Fruit fly (Drosophila melanogaster) whole organism, embryonic: Measurements from ENCODE around the gene CG2021.

Source experiments
- Atf3 ChIP-seq: fragments of 200-800 bp; sonication (Bioruptor generic); optimal IDR thresholded peaks from 3 replicates; lab custom pipeline; 2016; ENCODE audit warnings: missing biosample characterization, missing genetic modification characterization
- C15 ChIP-seq: fragments of 200-800 bp; sonication (Bioruptor generic); IDR thresholded peaks from 3 replicates; pipeline ENCODE4 v1.3.6; 2022; ENCODE audit warnings: missing biosample characterization, missing genetic modification characterization
- CG12104 ChIP-seq: fragments of 200-800 bp; sonication (Bioruptor generic); optimal IDR thresholded peaks from 3 replicates; lab custom pipeline; 2016; ENCODE audit warnings: missing biosample characterization, missing genetic modification characterization
- CG12391 ChIP-seq: fragments of 200-800 bp; sonication (Bioruptor generic); optimal IDR thresholded peaks from 3 replicates; lab custom pipeline; 2018; ENCODE audit warnings: missing biosample characterization, mild to moderate bottlenecking, missing genetic modification characterization, moderate library complexity
- CG12659 ChIP-seq: fragments of 200-800 bp; sonication (Bioruptor generic); optimal IDR thresholded peaks from 3 replicates; lab custom pipeline; 2017; ENCODE audit warnings: mild to moderate bottlenecking, missing biosample characterization, missing genetic modification reagents, missing genetic modification characterization
- CG15514 ChIP-seq: fragments of 200-800 bp; sonication (Bioruptor generic); optimal IDR thresholded peaks from 3 replicates; lab custom pipeline; 2017; ENCODE audit warnings: missing biosample characterization, missing genetic modification characterization, mild to moderate bottlenecking, moderate library complexity, missing genetic modification reagents
- CG16779 ChIP-seq: fragments of 200-800 bp; sonication (Bioruptor generic); IDR thresholded peaks from 2 replicates; pipeline ENCODE4 v1.3.6; 2022; ENCODE audit warnings: missing biosample characterization, missing genetic modification characterization
- CG17612 ChIP-seq: fragments of 200-800 bp; sonication (Bioruptor generic); IDR thresholded peaks from 2 replicates; pipeline ENCODE4 v1.3.6; 2022; ENCODE audit warnings: missing biosample characterization, missing genetic modification characterization
- CG17829 ChIP-seq: fragments of 200-800 bp; optimal IDR thresholded peaks from 2 replicates; lab custom pipeline; 2019; ENCODE audit warnings: missing biosample characterization, mild to moderate bottlenecking, missing genetic modification characterization, moderate library complexity
- CG2116 ChIP-seq: fragments of 200-800 bp; sonication (Bioruptor generic); optimal IDR thresholded peaks from 3 replicates; lab custom pipeline; 2018; ENCODE audit warnings: missing biosample characterization, mild to moderate bottlenecking, missing genetic modification characterization
- CG2712 ChIP-seq: fragments of 200-800 bp; optimal IDR thresholded peaks from 3 replicates; lab custom pipeline; 2019; ENCODE audit warnings: missing biosample characterization, mild to moderate bottlenecking, missing genetic modification characterization, moderate library complexity
- CG30403 ChIP-seq: fragments of 200-800 bp; sonication (Bioruptor generic); optimal IDR thresholded peaks from 3 replicates; lab custom pipeline; 2016; ENCODE audit warnings: missing biosample characterization, missing genetic modification characterization
- CG32532 ChIP-seq: fragments of 200-800 bp; sonication (Bioruptor generic); IDR thresholded peaks from 2 replicates; pipeline ENCODE4 v1.3.6; 2022; ENCODE audit warnings: missing biosample characterization, missing genetic modification characterization
- CG5245 ChIP-seq: fragments of 200-800 bp; sonication (Bioruptor generic); optimal IDR thresholded peaks from 3 replicates; lab custom pipeline; 2016; ENCODE audit warnings: missing biosample characterization, missing genetic modification characterization
- CG6654 ChIP-seq: fragments of 200-800 bp; sonication (Bioruptor generic); optimal IDR thresholded peaks from 2 replicates; lab custom pipeline; 2017; ENCODE audit warnings: missing biosample characterization, mild to moderate bottlenecking, missing genetic modification characterization
- CG7372 ChIP-seq: fragments of 200-800 bp; sonication (Bioruptor generic); IDR thresholded peaks from 2 replicates; pipeline ENCODE4 v1.3.6; 2022; ENCODE audit warnings: missing biosample characterization, missing genetic modification characterization
- CG8359 ChIP-seq: fragments of 200-800 bp; sonication (Bioruptor generic); optimal IDR thresholded peaks from 2 replicates; lab custom pipeline; 2017; ENCODE audit warnings: missing biosample characterization, mild to moderate bottlenecking, missing genetic modification characterization, borderline replicate concordance
- CG8765 ChIP-seq: fragments of 200-800 bp; sonication (Bioruptor generic); IDR thresholded peaks from 2 replicates; pipeline ENCODE4 v1.3.6; 2022; ENCODE audit warnings: missing biosample characterization, missing genetic modification characterization
- CTCF ChIP-seq: fragments of 200-800 bp; sonication (Bioruptor generic); optimal IDR thresholded peaks from 2 replicates; lab custom pipeline; 2017; ENCODE audit warnings: missing biosample characterization, mild to moderate bottlenecking, missing genetic modification characterization, moderate library complexity
- Drgx ChIP-seq: fragments of 200-800 bp; sonication (Bioruptor generic); IDR thresholded peaks from 2 replicates; pipeline ENCODE4 v1.3.6; 2022; ENCODE audit warnings: missing biosample characterization, missing genetic modification characterization
- Ets97D ChIP-seq: fragments of 200-800 bp; sonication (Bioruptor generic); optimal IDR thresholded peaks from 3 replicates; lab custom pipeline; 2016; ENCODE audit warnings: missing biosample characterization, missing genetic modification characterization
- Fer3 ChIP-seq: fragments of 200-800 bp; sonication (Bioruptor generic); optimal IDR thresholded peaks from 2 replicates; lab custom pipeline; 2018; ENCODE audit warnings: missing biosample characterization, mild to moderate bottlenecking, missing genetic modification characterization, moderate library complexity
- HmgD ChIP-seq: fragments of 200-800 bp; sonication (Bioruptor generic); optimal IDR thresholded peaks from 3 replicates; lab custom pipeline; 2016; ENCODE audit warnings: missing biosample characterization, missing genetic modification characterization
- Hmr ChIP-seq: fragments of 200-800 bp; sonication (Bioruptor generic); optimal IDR thresholded peaks from 3 replicates; lab custom pipeline; 2017; ENCODE audit warnings: mild to moderate bottlenecking, missing biosample characterization, missing genetic modification reagents, missing genetic modification characterization
- Hr39 ChIP-seq: fragments of >200 bp; optimal IDR thresholded peaks from 2 replicates; lab custom pipeline; 2017
- Lhr ChIP-seq: fragments of 200-800 bp; sonication (Bioruptor generic); optimal IDR thresholded peaks from 3 replicates; lab custom pipeline; 2017; ENCODE audit warnings: mild to moderate bottlenecking, missing biosample characterization, missing genetic modification reagents, missing genetic modification characterization
- Med ChIP-seq: fragments of 200-800 bp; sonication (Bioruptor generic); peaks from one replicate; lab custom pipeline; 2016; ENCODE audit warnings: missing biosample characterization, missing genetic modification characterization, mild to moderate bottlenecking, inconsistent platforms, moderate library complexity
- NC2β ChIP-seq: fragments of 200-800 bp; sonication (Bioruptor generic); optimal IDR thresholded peaks from 2 replicates; lab custom pipeline; 2016; ENCODE audit warnings: missing biosample characterization, missing genetic modification characterization
- NK7.1 ChIP-seq: fragments of 200-800 bp; sonication (Bioruptor generic); optimal IDR thresholded peaks from 3 replicates; lab custom pipeline; 2016; ENCODE audit warnings: missing biosample characterization, missing genetic modification characterization
- Nf-YB ChIP-seq: fragments of 200-800 bp; sonication (Bioruptor generic); optimal IDR thresholded peaks from 3 replicates; lab custom pipeline; 2019; ENCODE audit warnings: missing biosample characterization, mild to moderate bottlenecking, missing genetic modification characterization, moderate library complexity
- Nf-YC ChIP-seq: fragments of 200-800 bp; optimal IDR thresholded peaks from 3 replicates; lab custom pipeline; 2019; ENCODE audit warnings: missing biosample characterization, mild to moderate bottlenecking, missing genetic modification characterization, moderate library complexity
- Pdp1 ChIP-seq, 2 experiments: fragments of 200-800 bp; sonication (Bioruptor generic); optimal IDR thresholded peaks; 3 replicates each; lab custom pipeline; 2016; ENCODE audit warnings: missing biosample characterization in 2 of 2, missing genetic modification characterization in 2 of 2, mild to moderate bottlenecking in 1 of 2, moderate library complexity in 1 of 2
- Scr ChIP-seq: fragments of 200-800 bp; sonication (Bioruptor generic); IDR thresholded peaks from 2 replicates; pipeline ENCODE4 v1.3.6; 2022; ENCODE audit warnings: missing biosample characterization, missing genetic modification characterization; ENCODE audit not compliant: partially characterized antibody
- Sry-β ChIP-seq: fragments of 200-800 bp; sonication (Bioruptor generic); optimal IDR thresholded peaks from 2 replicates; lab custom pipeline; 2018; ENCODE audit warnings: missing biosample characterization, mild to moderate bottlenecking, missing genetic modification characterization, moderate library complexity
- Tbp ChIP-seq: fragments of >200 bp; optimal IDR thresholded peaks from 2 replicates; lab custom pipeline; 2018; ENCODE audit warnings: missing biosample characterization, missing genetic modification characterization
- Vsx1 ChIP-seq: fragments of 200-800 bp; sonication (Bioruptor generic); optimal IDR thresholded peaks from 2 replicates; lab custom pipeline; 2017; ENCODE audit warnings: missing biosample characterization, mild to moderate bottlenecking, missing genetic modification characterization, missing genetic modification reagents
- ara ChIP-seq: fragments of 200-800 bp; sonication (Bioruptor generic); IDR thresholded peaks from 2 replicates; pipeline ENCODE4 v1.3.6; 2022; ENCODE audit warnings: missing biosample characterization, missing genetic modification characterization
- bbx ChIP-seq: fragments of 200-800 bp; sonication (Bioruptor generic); IDR thresholded peaks from 2 replicates; pipeline ENCODE4 v1.3.6; 2022; ENCODE audit warnings: missing biosample characterization, missing genetic modification characterization; ENCODE audit not compliant: partially characterized antibody
- br ChIP-seq: fragments of >200 bp; optimal IDR thresholded peaks from 2 replicates; lab custom pipeline; 2017
- cg ChIP-seq: fragments of 200-800 bp; sonication (Bioruptor generic); optimal IDR thresholded peaks from 3 replicates; lab custom pipeline; 2019; ENCODE audit warnings: missing biosample characterization, mild to moderate bottlenecking, missing genetic modification characterization, moderate library complexity
- chif ChIP-seq, 2 experiments: fragments of 200-800 bp; sonication (Bioruptor generic); optimal IDR thresholded peaks; 3 replicates each; lab custom pipeline; 2016; ENCODE audit warnings: missing biosample characterization in 2 of 2, missing genetic modification characterization in 2 of 2
- da ChIP-seq: fragments of 200-800 bp; sonication (Bioruptor generic); optimal IDR thresholded peaks from 2 replicates; lab custom pipeline; 2016; ENCODE audit warnings: missing biosample characterization, missing genetic modification characterization
- dmrt11E ChIP-seq: fragments of 200-800 bp; sonication (Bioruptor generic); optimal IDR thresholded peaks from 3 replicates; lab custom pipeline; 2018; ENCODE audit warnings: missing biosample characterization, mild to moderate bottlenecking, missing genetic modification characterization, moderate library complexity
- emc ChIP-seq: fragments of 200-800 bp; sonication (Bioruptor generic); optimal IDR thresholded peaks from 2 replicates; lab custom pipeline; 2016; ENCODE audit warnings: missing biosample characterization, missing genetic modification characterization
- ham ChIP-seq: fragments of 200-800 bp; sonication (Bioruptor generic); IDR thresholded peaks from 2 replicates; pipeline ENCODE4 v1.3.6; 2022; ENCODE audit warnings: missing biosample characterization, missing genetic modification characterization
- inv ChIP-seq: fragments of 200-800 bp; sonication (Bioruptor generic); IDR thresholded peaks from 2 replicates; pipeline ENCODE4 v1.3.6; 2022; ENCODE audit warnings: missing biosample characterization, missing genetic modification characterization; ENCODE audit not compliant: partially characterized antibody
- lilli ChIP-seq: fragments of 200-800 bp; sonication (Bioruptor generic); optimal IDR thresholded peaks from 3 replicates; lab custom pipeline; 2016; ENCODE audit warnings: missing biosample characterization, missing genetic modification characterization
- nerfin-2 ChIP-seq: fragments of 200-800 bp; sonication (Bioruptor generic); IDR thresholded peaks from 2 replicates; pipeline ENCODE4 v1.3.6; 2022; ENCODE audit warnings: missing biosample characterization, missing genetic modification characterization; ENCODE audit not compliant: partially characterized antibody
- nom ChIP-seq: fragments of 200-800 bp; sonication (Bioruptor generic); optimal IDR thresholded peaks from 2 replicates; lab custom pipeline; 2017; ENCODE audit warnings: missing biosample characterization, missing genetic modification characterization, mild to moderate bottlenecking, moderate library complexity, missing genetic modification reagents
- pho ChIP-seq: fragments of 200-800 bp; sonication (Bioruptor generic); optimal IDR thresholded peaks from 2 replicates; lab custom pipeline; 2016; ENCODE audit warnings: missing biosample characterization, missing genetic modification characterization
- stwl ChIP-seq: fragments of 200-800 bp; sonication (Bioruptor generic); optimal IDR thresholded peaks from 3 replicates; lab custom pipeline; 2018; ENCODE audit warnings: missing biosample characterization, mild to moderate bottlenecking, missing genetic modification characterization, moderate library complexity
- tio ChIP-seq: fragments of 200-800 bp; sonication (Bioruptor generic); optimal IDR thresholded peaks from 2 replicates; lab custom pipeline; 2017; ENCODE audit warnings: missing biosample characterization, missing genetic modification characterization, inconsistent platforms
- trem ChIP-seq: fragments of 200-800 bp; optimal IDR thresholded peaks from 3 replicates; lab custom pipeline; 2019; ENCODE audit warnings: missing biosample characterization, mild to moderate bottlenecking, missing genetic modification characterization, moderate library complexity

Gene CG2021

DNA sequence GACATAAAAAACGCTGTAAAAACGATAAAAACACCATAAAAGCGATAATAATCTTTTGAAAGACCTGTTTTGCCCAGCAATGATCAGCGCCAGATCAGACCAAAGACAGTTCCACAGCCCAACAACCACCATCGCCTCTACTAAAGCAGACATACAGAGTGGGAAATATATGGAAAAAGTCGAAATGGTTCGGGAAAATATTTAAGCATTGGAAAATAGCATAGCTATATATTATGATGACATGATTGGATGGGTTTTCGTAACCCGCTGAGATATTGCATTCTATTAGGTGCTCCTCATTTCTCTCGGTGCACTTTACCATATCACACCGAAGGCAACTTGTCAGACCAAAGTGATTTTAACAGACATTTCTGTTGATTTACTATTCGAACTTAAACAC, 31.4 kb upstream of the CG2021 start (continued):
- TF ChIP-seq CG32532 (GFP tag; lab: Robert Waterston, UW): peak; percentile 93
- peak; percentile 71 for TF ChIP-seq HmgD
- TF ChIP-seq Vsx1: no peak
- no peak for TF ChIP-seq Scr (GFP tag; lab: Robert Waterston, UW)
- TF ChIP-seq da: peak; percentile 7
- TF ChIP-seq Nf-YC: peak; percentile 59
- peak; percentile 84 for TF ChIP-seq CG5245
- TF ChIP-seq CG6654 (GFP tag; lab: Kevin White, UChicago): peak; percentile 31
- no peak for TF ChIP-seq Sry-β (GFP tag; lab: Kevin White, UChicago)
- TF ChIP-seq NK7.1: peak; percentile 66
- TF ChIP-seq trem (tag; lab: Kevin White, UChicago): peak; percentile 44
- TF ChIP-seq pho: peak; percentile 85
- peak; percentile 49 for TF ChIP-seq CG2116 (GFP tag; lab: Kevin White, UChicago)
- TF ChIP-seq br (lab: Kevin White, UChicago): no peak
- peak; percentile 52 for TF ChIP-seq emc
- TF ChIP-seq Hr39 (lab: Kevin White, UChicago): no peak
- peak; percentile 93 for TF ChIP-seq Drgx
- peak; percentile 46 for TF ChIP-seq CTCF
- TF ChIP-seq CG8765 (GFP tag; lab: Robert Waterston, UW): peak; percentile 30; the same call in 1 of the 2 replicates
- no peak for TF ChIP-seq tio (GFP tag; lab: Kevin White, UChicago)
- TF ChIP-seq Nf-YB: peak; percentile 62
- peak; percentile 66 for TF ChIP-seq nom (GFP tag; lab: Kevin White, UChicago)
- no peak for TF ChIP-seq Tbp (GFP tag; lab: Kevin White, UChicago)
- peak; percentile 92 for TF ChIP-seq Fer3 (tag; lab: Kevin White, UChicago)
- peak; percentile 82 for TF ChIP-seq CG15514 (GFP tag; lab: Kevin White, UChicago)
- TF ChIP-seq C15 (GFP tag; lab: Robert Waterston, UW): peak; percentile 80; the same call in 2 of the 3 replicates
- no peak for TF ChIP-seq nerfin-2 (GFP tag; lab: Robert Waterston, UW)
- peak; percentile 88 for TF ChIP-seq CG16779 (GFP tag; lab: Robert Waterston, UW)
- peak; percentile 84 for TF ChIP-seq Atf3 (GFP tag; lab: Kevin White, UChicago)
- TF ChIP-seq CG7372: peak; percentile 92
- peak; percentile 80 for TF ChIP-seq CG17612 (GFP tag; lab: Robert Waterston, UW)
- peak; percentile 99 for TF ChIP-seq Med (GFP tag; lab: Kevin White, UChicago)
- peak; percentile 87 for TF ChIP-seq Hmr (GFP tag; lab: Kevin White, UChicago)
- TF ChIP-seq CG8359 (GFP tag; lab: Kevin White, UChicago): no peak

DNA sequence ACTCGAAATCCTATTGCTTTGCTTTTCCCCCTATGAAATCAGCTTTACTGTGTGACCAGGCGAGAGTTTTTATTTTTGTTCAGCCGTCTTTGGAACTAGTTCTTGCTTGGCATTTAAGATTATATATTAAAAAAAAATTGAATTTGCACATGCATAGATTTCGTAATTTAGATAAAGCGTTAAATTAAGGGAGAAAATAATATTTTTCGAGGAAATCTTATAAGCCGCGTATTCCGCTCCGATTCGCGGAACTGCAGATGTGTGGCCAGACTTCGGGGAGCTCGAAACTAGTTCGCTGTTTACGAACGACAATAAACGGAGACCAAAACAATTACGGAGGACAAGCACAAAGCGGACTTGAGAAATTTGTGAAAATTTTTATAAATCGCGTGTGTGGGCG, 25.6 kb upstream of the CG2021 start, which contains the start of the genes JTBR and CG42676:
TSS of gene JTBR (minus strand) at position 55 of the 400 bp plus-strand sequence.
TSS of gene CG42676 (plus strand) at position 306 of the 400 bp plus-strand sequence.
- TF ChIP-seq chif (GFP tag; optimal IDR thresholded peaks at IDR 0.05; lab: Kevin White, UChicago): peak in 1 of 2 experiments; percentile 8
- TF ChIP-seq CG2712: peak; percentile 52
- TF ChIP-seq CG30403 (GFP tag; lab: Kevin White, UChicago): peak; percentile 8
- TF ChIP-seq NC2β (GFP tag; lab: Kevin White, UChicago): peak; percentile 16
- peak; percentile 75 for TF ChIP-seq Lhr (GFP tag; lab: Kevin White, UChicago)
- peak; percentile 50 for TF ChIP-seq CG12659 (GFP tag; lab: Kevin White, UChicago)
- TF ChIP-seq ham (GFP tag; lab: Robert Waterston, UW): no peak
- TF ChIP-seq CG12104 (GFP tag; lab: Kevin White, UChicago): peak; percentile 19
- TF ChIP-seq bbx (GFP tag; lab: Robert Waterston, UW): no peak
- no peak for TF ChIP-seq cg (GFP tag; lab: Kevin White, UChicago)
- TF ChIP-seq ara: no peak
- no peak for TF ChIP-seq tio (GFP tag; lab: Kevin White, UChicago)
- peak; percentile 53; the same call in 1 of the 2 replicates for TF ChIP-seq inv (GFP tag; lab: Robert Waterston, UW)
- peak; percentile 67 for TF ChIP-seq CG12391 (tag; lab: Kevin White, UChicago)
- peak; percentile 23 for TF ChIP-seq lilli (GFP tag; lab: Kevin White, UChicago)
- peak; percentile 31 for TF ChIP-seq Ets97D (GFP tag; lab: Kevin White, UChicago)
- TF ChIP-seq Pdp1 (GFP tag; optimal IDR thresholded peaks at IDR 0.05; lab: Kevin White, UChicago): peak in 1 of 2 experiments; percentile 45
- TF ChIP-seq CG2116 (GFP tag; lab: Kevin White, UChicago): peak; percentile 34
- peak; percentile 35 for TF ChIP-seq CG17829 (tag; lab: Kevin White, UChicago)
- TF ChIP-seq stwl: peak; percentile 75
- TF ChIP-seq dmrt11E: peak; percentile 3
